Worm (Caenorhabditis elegans) whole organism, late embryonic: ENCODE results near the gene nspg-14.

Experiments
- F13H6.1 ChIP-seq: sonication (generic microtip); optimal IDR thresholded peaks from 2 replicates; lab custom pipeline; 2016; ENCODE audit warnings: missing genetic modification characterization, missing compliant biosample characterization
- K09A11.1 ChIP-seq: sonication (generic microtip); optimal IDR thresholded peaks from 2 replicates; lab custom pipeline; 2017; ENCODE audit warnings: antibody characterized with exemption, mild to moderate bottlenecking, missing genetic modification characterization, missing compliant biosample characterization; ENCODE audit not compliant: insufficient read depth
- ama-1 ChIP-seq: fragments of 150-350 bp; optimal IDR thresholded peaks from 2 replicates; lab custom pipeline; 2014
- ceh-34 ChIP-seq: sonication (generic microtip); optimal IDR thresholded peaks from 2 replicates; lab custom pipeline; 2016; ENCODE audit warnings: mild to moderate bottlenecking, missing genetic modification characterization, missing compliant biosample characterization
- ceh-6 ChIP-seq: fragments of 200-800 bp; sonication (Bioruptor generic); optimal IDR thresholded peaks from 2 replicates; lab custom pipeline; 2018; ENCODE audit warnings: mild to moderate bottlenecking, missing genetic modification characterization, missing compliant biosample characterization
- fkh-10 ChIP-seq: fragments of 150-350 bp; optimal IDR thresholded peaks from 2 replicates; lab custom pipeline; 2014; ENCODE audit warnings: missing biosample characterization, missing genetic modification reagents, missing genetic modification characterization
- hlh-30 ChIP-seq: sonication (generic microtip); optimal IDR thresholded peaks from 2 replicates; lab custom pipeline; 2017; ENCODE audit warnings: antibody characterized with exemption, missing genetic modification characterization, missing compliant biosample characterization; ENCODE audit not compliant: insufficient read depth
- lim-6 ChIP-seq: sonication (generic microtip); optimal IDR thresholded peaks from 2 replicates; lab custom pipeline; 2016; ENCODE audit warnings: missing genetic modification characterization, missing compliant biosample characterization
- odd-2 ChIP-seq: sonication (generic microtip); optimal IDR thresholded peaks from 2 replicates; lab custom pipeline; 2017; ENCODE audit warnings: antibody characterized with exemption, mild to moderate bottlenecking, missing genetic modification characterization, missing compliant biosample characterization
- pha-2 ChIP-seq: sonication (generic microtip); optimal IDR thresholded peaks from 2 replicates; lab custom pipeline; 2017; ENCODE audit warnings: mild to moderate bottlenecking, missing genetic modification characterization, missing compliant biosample characterization
- pha-4 ChIP-seq: fragments of 150-350 bp; optimal IDR thresholded peaks from 2 replicates; lab custom pipeline; 2018; ENCODE audit warnings: missing biosample characterization, missing genetic modification reagents, missing genetic modification characterization
- rnt-1 ChIP-seq: sonication (generic microtip); optimal IDR thresholded peaks from 2 replicates; lab custom pipeline; 2016; ENCODE audit warnings: missing genetic modification characterization, missing compliant biosample characterization
- sdc-2 ChIP-seq: sonication (generic microtip); optimal IDR thresholded peaks from 2 replicates; lab custom pipeline; 2016; ENCODE audit warnings: missing genotype, missing genetic modification characterization, missing compliant biosample characterization
- tbx-2 ChIP-seq: sonication (generic microtip); optimal IDR thresholded peaks from 2 replicates; lab custom pipeline; 2016; ENCODE audit warnings: missing genetic modification characterization, missing compliant biosample characterization

ce11 chrX:5254894-5255293 is 2.0 kb downstream of the nspg-14 start, which contains the start of gene nspg-13:
- no peak for TF ChIP-seq tbx-2 (tag; lab: Kevin White, UChicago)
- TF ChIP-seq F13H6.1 (tag; lab: Kevin White, UChicago), result no peak
- TF ChIP-seq ama-1, result no peak
- no peak for TF ChIP-seq pha-4
- no peak for TF ChIP-seq pha-2 (tag; lab: Kevin White, UChicago)
- no peak for TF ChIP-seq hlh-30
- TF ChIP-seq sdc-2 (tag; lab: Kevin White, UChicago), result no peak
- TF ChIP-seq rnt-1 (tag; lab: Kevin White, UChicago), result no peak
- no peak for TF ChIP-seq K09A11.1 (tag; lab: Kevin White, UChicago)
- no peak for TF ChIP-seq odd-2 (tag; lab: Kevin White, UChicago)
- no peak for TF ChIP-seq ceh-6 (GFP tag; lab: Kevin White, UChicago)
- no peak for TF ChIP-seq ceh-34 (tag; lab: Kevin White, UChicago)
- TF ChIP-seq lim-6 (tag; lab: Kevin White, UChicago), result no peak
- no peak for TF ChIP-seq fkh-10
